Fruit fly (Drosophila melanogaster): ENCODE data around the gene Rpt2.

Rpt2 gene

dm6 chr3R:23912349-23912748 lies 19.0 kb downstream of the Rpt2 start:
- TF ChIP-seq pan (optimal IDR thresholded peaks at IDR 0.05) (no peak), Dfd (GFP tag; optimal IDR thresholded peaks at IDR 0.05) (peak; percentile 41), Abd-B (GFP tag; optimal IDR thresholded peaks at IDR 0.05) (no peak)

- TF ChIP-seq ey (GFP tag; optimal IDR thresholded peaks at IDR 0.05) (no peak), Hr83 (GFP tag; optimal IDR thresholded peaks at IDR 0.05; ENCODE audit: poor library complexity, severe bottlenecking) (no peak), Dfd (GFP tag; optimal IDR thresholded peaks at IDR 0.05) (peak; percentile 11), lola (GFP tag; optimal IDR thresholded peaks at IDR 0.05) (no peak)
Measured at dm6 chr3R:23911073-23911690, 20.2 kb downstream of the Rpt2 start.

dm6 chr3R:23910260-23910887 lies 21.0 kb downstream of the Rpt2 start:
- TF ChIP-seq Myc (optimal IDR thresholded peaks at IDR 0.05) (no peak), Hnf4 (GFP tag; optimal IDR thresholded peaks at IDR 0.05) (no peak), Mio (GFP tag; optimal IDR thresholded peaks at IDR 0.05) (no peak), lola (GFP tag; optimal IDR thresholded peaks at IDR 0.05) (no peak), ey (GFP tag; optimal IDR thresholded peaks at IDR 0.05) (no peak), pan (optimal IDR thresholded peaks at IDR 0.05) (no peak), Hr78 (GFP tag; optimal IDR thresholded peaks at IDR 0.05) (no peak), N (GFP tag; optimal IDR thresholded peaks at IDR 0.05) (no peak), Abd-B (GFP tag; optimal IDR thresholded peaks at IDR 0.05) (no peak), woc (GFP tag; optimal IDR thresholded peaks at IDR 0.05) (no peak), GATAd (GFP tag; optimal IDR thresholded peaks at IDR 0.05) (no peak), psq (GFP tag; optimal IDR thresholded peaks at IDR 0.05) (no peak), sage (GFP tag; optimal IDR thresholded peaks at IDR 0.05) (no peak), Hr83 (GFP tag; optimal IDR thresholded peaks at IDR 0.05; ENCODE audit: poor library complexity, severe bottlenecking) (no peak), foxo (GFP tag; optimal IDR thresholded peaks at IDR 0.05) (no peak), Rel (GFP tag; optimal IDR thresholded peaks at IDR 0.05) (no peak), Rel (tag; optimal IDR thresholded peaks at IDR 0.05) (no peak), dmrt93B (GFP tag; optimal IDR thresholded peaks at IDR 0.05) (no peak), HLH106 (tag; optimal IDR thresholded peaks at IDR 0.05) (no peak)

- TF ChIP-seq fru (GFP tag; optimal IDR thresholded peaks at IDR 0.05) (peak; percentile 53), psq (GFP tag; optimal IDR thresholded peaks at IDR 0.05) (peak; percentile 61), jim (GFP tag; optimal IDR thresholded peaks at IDR 0.05) (no peak), tai (GFP tag; optimal IDR thresholded peaks at IDR 0.05) (peak; percentile 71), foxo (GFP tag; optimal IDR thresholded peaks at IDR 0.05) (peak in 1 of 2 experiments; percentile 53), br (GFP tag; optimal IDR thresholded peaks at IDR 0.05) (peak; percentile 67), rgr (GFP tag; optimal IDR thresholded peaks at IDR 0.05) (peak; percentile 72), sage (GFP tag; optimal IDR thresholded peaks at IDR 0.05) (no peak), Sp1 (GFP tag; optimal IDR thresholded peaks at IDR 0.05) (peak; percentile 62), ey (GFP tag; optimal IDR thresholded peaks at IDR 0.05) (peak; percentile 63), Hnf4 (GFP tag; optimal IDR thresholded peaks at IDR 0.05) (peak; percentile 26), Abd-B (GFP tag; optimal IDR thresholded peaks at IDR 0.05) (no peak), brk (GFP tag; optimal IDR thresholded peaks at IDR 0.05) (peak; percentile 49), Vsx2 (GFP tag; optimal IDR thresholded peaks at IDR 0.05; ENCODE audit: partially characterized antibody) (no peak), HLH106 (tag; optimal IDR thresholded peaks at IDR 0.05) (peak; percentile 55), h (GFP tag; optimal IDR thresholded peaks at IDR 0.05) (peak; percentile 75), dmrt93B (GFP tag; optimal IDR thresholded peaks at IDR 0.05) (peak; percentile 48), woc (GFP tag; optimal IDR thresholded peaks at IDR 0.05) (peak; percentile 26), OdsH (GFP tag; optimal IDR thresholded peaks at IDR 0.05) (peak; percentile 67), Jra (GFP tag; optimal IDR thresholded peaks at IDR 0.05) (peak; percentile 7)
Measured at dm6 chr3R:23909347-23909862, 22.0 kb downstream of the Rpt2 start.

- no peak for TF ChIP-seq Rel (GFP tag; optimal IDR thresholded peaks at IDR 0.05)
- peak; percentile 71 for TF ChIP-seq Rel (tag; optimal IDR thresholded peaks at IDR 0.05)
- TF ChIP-seq fru (GFP tag; optimal IDR thresholded peaks at IDR 0.05), result no peak
Measured at dm6 chr3R:23903425-23903824, 27.9 kb downstream of the Rpt2 start.
